In genomic region chr4:1146456-1146855, dm6 we compare ENCODE assay signal across 1 fruit fly cellular context.
TF ChIP-seq lines count a peak whose summit lies in the region.

No protein-coding gene starts in this region.

TF ChIP-seq in whole organism, embryonic, 481 proteins besides CTCF, POLR2A, EP300 and RAD21 (continued from another document):
- TF ChIP-seq CG8924 (tag; optimal IDR thresholded peaks at IDR 0.05; lab: Kevin White, UChicago) (no peak), CG1024 (GFP tag; IDR thresholded peaks at IDR 0.05; lab: Robert Waterston, UW) (peak; percentile 97), CG14710 (tag; optimal IDR thresholded peaks at IDR 0.05; lab: Kevin White, UChicago) (peak; percentile 2), lola (GFP tag; optimal IDR thresholded peaks at IDR 0.05; lab: Kevin White, UChicago) (peak in 1 of 3 experiments; percentile 69), corto (GFP tag; optimal IDR thresholded peaks at IDR 0.05; lab: Kevin White, UChicago) (no peak), CG17802 (tag; optimal IDR thresholded peaks at IDR 0.05; lab: Kevin White, UChicago) (peak; percentile 96), YL-1 (GFP tag; optimal IDR thresholded peaks at IDR 0.05; lab: Kevin White, UChicago) (peak; percentile 22), CG9437 (GFP tag; optimal IDR thresholded peaks at IDR 0.05; lab: Kevin White, UChicago) (peak; percentile 5), Oaz (GFP tag; IDR thresholded peaks at IDR 0.05; lab: Robert Waterston, UW) (no peak), az2 (GFP tag; optimal IDR thresholded peaks at IDR 0.05; lab: Kevin White, UChicago) (no peak), CG3995 (GFP tag; optimal IDR thresholded peaks at IDR 0.05; lab: Kevin White, UChicago) (peak; percentile 32), CG7839 (tag; optimal IDR thresholded peaks at IDR 0.05; lab: Kevin White, UChicago) (no peak), Lhr (GFP tag; optimal IDR thresholded peaks at IDR 0.05; lab: Kevin White, UChicago) (peak; percentile 85), CG30020 (tag; optimal IDR thresholded peaks at IDR 0.05; lab: Kevin White, UChicago) (peak; percentile 96), crc (GFP tag; optimal IDR thresholded peaks at IDR 0.05; lab: Kevin White, UChicago) (no peak), ERR (GFP tag; optimal IDR thresholded peaks at IDR 0.05; lab: Kevin White, UChicago) (no peak), btn (GFP tag; optimal IDR thresholded peaks at IDR 0.05; lab: Kevin White, UChicago) (no peak), Myb (GFP tag; optimal IDR thresholded peaks at IDR 0.05; lab: Kevin White, UChicago) (peak; percentile 10), sens (GFP tag; lab: Kevin White, UChicago) (peak; percentile 80), amos (GFP tag; IDR thresholded peaks at IDR 0.05; lab: Robert Waterston, UW; ENCODE audit: partially characterized antibody) (no peak), CG12659 (GFP tag; optimal IDR thresholded peaks at IDR 0.05; lab: Kevin White, UChicago) (peak; percentile 43), CG6254 (GFP tag; optimal IDR thresholded peaks at IDR 0.05; lab: Kevin White, UChicago) (no peak), CG7786 (GFP tag; optimal IDR thresholded peaks at IDR 0.05; lab: Kevin White, UChicago) (no peak), crol (GFP tag; IDR thresholded peaks at IDR 0.05; lab: Robert Waterston, UW) (no peak), CoRest (tag; optimal IDR thresholded peaks at IDR 0.05; lab: Kevin White, UChicago) (peak; percentile 20), rib (GFP tag; IDR thresholded peaks at IDR 0.05; lab: Robert Waterston, UW) (no peak), CG4707 (GFP tag; optimal IDR thresholded peaks at IDR 0.05; lab: Kevin White, UChicago) (peak; percentile 24), CG8765 (GFP tag; IDR thresholded peaks at IDR 0.05; lab: Robert Waterston, UW) (no peak), vnd (GFP tag; IDR thresholded peaks at IDR 0.05; lab: Robert Waterston, UW; ENCODE audit: partially characterized antibody) (0 out of 3 replicates have a peak, but pooled peaks have one; percentile 43), B-H2 (GFP tag; optimal IDR thresholded peaks at IDR 0.05; lab: Kevin White, UChicago) (peak; percentile 6), ind (GFP tag; optimal IDR thresholded peaks at IDR 0.05; lab: Kevin White, UChicago) (no peak), tna (GFP tag; IDR thresholded peaks at IDR 0.05; lab: Robert Waterston, UW; ENCODE audit: partially characterized antibody) (no peak), dpn (GFP tag; optimal IDR thresholded peaks at IDR 0.05; lab: Kevin White, UChicago) (peak in 1 of 2 experiments; percentile 24), MTF-1 (GFP tag; optimal IDR thresholded peaks at IDR 0.05; lab: Kevin White, UChicago; ENCODE audit: borderline replicate concordance) (no peak), bigmax (GFP tag; optimal IDR thresholded peaks at IDR 0.05; lab: Kevin White, UChicago) (no peak), kah (GFP tag; optimal IDR thresholded peaks at IDR 0.05; lab: Kevin White, UChicago) (no peak), PHDP (tag; optimal IDR thresholded peaks at IDR 0.05; lab: Kevin White, UChicago) (peak; percentile 41), CG8089 (GFP tag; optimal IDR thresholded peaks at IDR 0.05; lab: Kevin White, UChicago) (no peak), CHES-1-like (GFP tag; optimal IDR thresholded peaks at IDR 0.05; lab: Kevin White, UChicago) (no peak), CG3726 (GFP tag; IDR thresholded peaks at IDR 0.05; lab: Robert Waterston, UW) (no peak), CG17829 (tag; optimal IDR thresholded peaks at IDR 0.05; lab: Kevin White, UChicago) (no peak), repo (GFP tag; optimal IDR thresholded peaks at IDR 0.05; lab: Kevin White, UChicago) (no peak), CG15514 (GFP tag; optimal IDR thresholded peaks at IDR 0.05; lab: Kevin White, UChicago) (no peak), wor (GFP tag; IDR thresholded peaks at IDR 0.05; lab: Robert Waterston, UW) (no peak), TFAM (GFP tag; optimal IDR thresholded peaks at IDR 0.05; lab: Kevin White, UChicago) (no peak), salm (tag; optimal IDR thresholded peaks at IDR 0.05; lab: Kevin White, UChicago) (no peak), CG4424 (GFP tag; optimal IDR thresholded peaks at IDR 0.05; lab: Kevin White, UChicago) (no peak), run (tag; optimal IDR thresholded peaks at IDR 0.05; lab: Kevin White, UChicago) (no peak), D (optimal IDR thresholded peaks at IDR 0.05; lab: Kevin White, UChicago) (no peak), D (GFP tag; optimal IDR thresholded peaks at IDR 0.05; lab: Kevin White, UChicago) (no peak), phol (tag; optimal IDR thresholded peaks at IDR 0.05; lab: Kevin White, UChicago) (peak; percentile 7), CG2120 (GFP tag; optimal IDR thresholded peaks at IDR 0.05; lab: Kevin White, UChicago) (peak; percentile 13), CG7987 (GFP tag; optimal IDR thresholded peaks at IDR 0.05; lab: Kevin White, UChicago) (no peak), CG11696 (GFP tag; IDR thresholded peaks at IDR 0.05; lab: Robert Waterston, UW) (no peak), ssp (GFP tag; IDR thresholded peaks at IDR 0.05; lab: Robert Waterston, UW) (peak; percentile 95), Vsx1 (GFP tag; optimal IDR thresholded peaks at IDR 0.05; lab: Kevin White, UChicago) (peak; percentile 32), otp (GFP tag; IDR thresholded peaks at IDR 0.05; lab: Robert Waterston, UW) (no peak), gro (GFP tag; optimal IDR thresholded peaks at IDR 0.05; lab: Kevin White, UChicago) (peak; percentile 32), CG34224 (GFP tag; IDR thresholded peaks at IDR 0.05; lab: Robert Waterston, UW; ENCODE audit: partially characterized antibody) (no peak), Meics (GFP tag; optimal IDR thresholded peaks at IDR 0.05; lab: Kevin White, UChicago) (peak; percentile 43), Dad (GFP tag; optimal IDR thresholded peaks at IDR 0.05; lab: Kevin White, UChicago) (no peak), CG33213 (GFP tag; optimal IDR thresholded peaks at IDR 0.05; lab: Kevin White, UChicago) (peak; percentile 67), chn (GFP tag; optimal IDR thresholded peaks at IDR 0.05; lab: Kevin White, UChicago) (no peak), CG9215 (GFP tag; IDR thresholded peaks at IDR 0.05; lab: Robert Waterston, UW) (no peak), D19B (GFP tag; optimal IDR thresholded peaks at IDR 0.05; lab: Kevin White, UChicago) (peak; percentile 27), kay (GFP tag; optimal IDR thresholded peaks at IDR 0.05; lab: Kevin White, UChicago) (no peak), CG6272 (GFP tag; IDR thresholded peaks at IDR 0.05; lab: Robert Waterston, UW) (no peak), Usf (GFP tag; optimal IDR thresholded peaks at IDR 0.05; lab: Kevin White, UChicago) (no peak), zfh2 (GFP tag; optimal IDR thresholded peaks at IDR 0.05; lab: Kevin White, UChicago) (no peak), CG11723 (GFP tag; optimal IDR thresholded peaks at IDR 0.05; lab: Kevin White, UChicago) (peak; percentile 98), CG16815 (GFP tag; optimal IDR thresholded peaks at IDR 0.05; lab: Kevin White, UChicago) (no peak), pho (GFP tag; optimal IDR thresholded peaks at IDR 0.05; lab: Kevin White, UChicago) (no peak), CG17912 (GFP tag; optimal IDR thresholded peaks at IDR 0.05; lab: Kevin White, UChicago) (peak; percentile 32), CG6765 (GFP tag; optimal IDR thresholded peaks at IDR 0.05; lab: Kevin White, UChicago) (peak; percentile 12), CG18764 (GFP tag; optimal IDR thresholded peaks at IDR 0.05; lab: Kevin White, UChicago) (no peak), Xrp1 (GFP tag; IDR thresholded peaks at IDR 0.05; lab: Robert Waterston, UW) (no peak), CG17568 (GFP tag; optimal IDR thresholded peaks at IDR 0.05; lab: Kevin White, UChicago) (no peak), CG11504 (tag; optimal IDR thresholded peaks at IDR 0.05; lab: Kevin White, UChicago) (no peak), fd64A (GFP tag; optimal IDR thresholded peaks at IDR 0.05; lab: Kevin White, UChicago) (no peak), CG10431 (GFP tag; optimal IDR thresholded peaks at IDR 0.05; lab: Kevin White, UChicago) (peak; percentile 15), CG34376 (GFP tag; optimal IDR thresholded peaks at IDR 0.05; lab: Kevin White, UChicago) (peak; percentile 27), bsh (GFP tag; optimal IDR thresholded peaks at IDR 0.05; lab: Kevin White, UChicago) (no peak), Ets97D (GFP tag; optimal IDR thresholded peaks at IDR 0.05; lab: Kevin White, UChicago) (peak; percentile 71), sob (GFP tag; IDR thresholded peaks at IDR 0.05; lab: Robert Waterston, UW) (no peak), Max (GFP tag; optimal IDR thresholded peaks at IDR 0.05; lab: Kevin White, UChicago) (peak; percentile 19), pfk (GFP tag; optimal IDR thresholded peaks at IDR 0.05; lab: Kevin White, UChicago) (peak; percentile 67), Sry-δ (GFP tag; optimal IDR thresholded peaks at IDR 0.05; lab: Kevin White, UChicago) (peak; percentile 28), stc (GFP tag; IDR thresholded peaks at IDR 0.05; lab: Robert Waterston, UW) (no peak), CG12299 (tag; optimal IDR thresholded peaks at IDR 0.05; lab: Kevin White, UChicago) (peak; percentile 44), onecut (GFP tag; IDR thresholded peaks at IDR 0.05; lab: Robert Waterston, UW) (peak; percentile 58), Dek (tag; optimal IDR thresholded peaks at IDR 0.05; lab: Kevin White, UChicago) (no peak), CG12104 (GFP tag; optimal IDR thresholded peaks at IDR 0.05; lab: Kevin White, UChicago) (no peak), CG34422 (GFP tag; IDR thresholded peaks at IDR 0.05; lab: Robert Waterston, UW) (no peak), CG11085 (GFP tag; IDR thresholded peaks at IDR 0.05; lab: Robert Waterston, UW) (no peak), CG7357 (GFP tag; IDR thresholded peaks at IDR 0.05; lab: Robert Waterston, UW) (peak; percentile 94), Ssrp (tag; optimal IDR thresholded peaks at IDR 0.05; lab: Kevin White, UChicago) (no peak), CG31441 (GFP tag; IDR thresholded peaks at IDR 0.05; lab: Robert Waterston, UW) (peak; percentile 37; the same call in 1 of the 2 replicates), CG18011 (GFP tag; optimal IDR thresholded peaks at IDR 0.05; lab: Kevin White, UChicago) (no peak), CG17385 (GFP tag; optimal IDR thresholded peaks at IDR 0.05; lab: Kevin White, UChicago) (peak; percentile 38), pros (GFP tag; optimal IDR thresholded peaks at IDR 0.05; lab: Kevin White, UChicago) (no peak), CG10654 (GFP tag; optimal IDR thresholded peaks at IDR 0.05; lab: Kevin White, UChicago) (no peak), CG32532 (GFP tag; IDR thresholded peaks at IDR 0.05; lab: Robert Waterston, UW) (no peak), hkb (optimal IDR thresholded peaks at IDR 0.05; lab: Kevin White, UChicago) (no peak), hkb (GFP tag; IDR thresholded peaks at IDR 0.05; lab: Robert Waterston, UW) (no peak; the same call in none of the 2 replicates), CG14965 (GFP tag; optimal IDR thresholded peaks at IDR 0.05; lab: Kevin White, UChicago; ENCODE audit: borderline replicate concordance) (no peak), jing (GFP tag; optimal IDR thresholded peaks at IDR 0.05; lab: Kevin White, UChicago) (no peak), CG1603 (tag; optimal IDR thresholded peaks at IDR 0.05; lab: Kevin White, UChicago) (peak; percentile 87), CG13296 (GFP tag; optimal IDR thresholded peaks at IDR 0.05; lab: Kevin White, UChicago) (peak; percentile 24), CG13287 (GFP tag; IDR thresholded peaks at IDR 0.05; lab: Robert Waterston, UW; ENCODE audit: partially characterized antibody) (no peak; the same call in 1 of the 2 replicates), CG3407 (GFP tag; optimal IDR thresholded peaks at IDR 0.05; lab: Kevin White, UChicago) (no peak), CG8290 (GFP tag; optimal IDR thresholded peaks at IDR 0.05; lab: Kevin White, UChicago) (peak; percentile 87), CG8290 (tag; optimal IDR thresholded peaks at IDR 0.05; lab: Kevin White, UChicago) (peak; percentile 69 to 75), Hsf (GFP tag; optimal IDR thresholded peaks at IDR 0.05; lab: Kevin White, UChicago) (no peak), ewg (GFP tag; optimal IDR thresholded peaks at IDR 0.05; lab: Kevin White, UChicago) (peak; percentile 93), CG17361 (GFP tag; IDR thresholded peaks at IDR 0.05; lab: Robert Waterston, UW) (no peak), Poxn (GFP tag; IDR thresholded peaks at IDR 0.05; lab: Robert Waterston, UW) (no peak), CG2889 (GFP tag; IDR thresholded peaks at IDR 0.05; lab: Robert Waterston, UW) (no peak), BEAF-32 (GFP tag; optimal IDR thresholded peaks at IDR 0.05; lab: Kevin White, UChicago) (peak; percentile 60), CG13894 (tag; optimal IDR thresholded peaks at IDR 0.05; lab: Kevin White, UChicago) (peak; percentile 70), lilli (GFP tag; optimal IDR thresholded peaks at IDR 0.05; lab: Kevin White, UChicago) (peak; percentile 21), CG16779 (GFP tag; IDR thresholded peaks at IDR 0.05; lab: Robert Waterston, UW) (no peak), pzg (GFP tag; optimal IDR thresholded peaks at IDR 0.05; lab: Kevin White, UChicago) (peak; percentile 46), sim (GFP tag; IDR thresholded peaks at IDR 0.05; lab: Robert Waterston, UW) (no peak), slbo (GFP tag; IDR thresholded peaks at IDR 0.05; lab: Robert Waterston, UW) (no peak)
